Worm (Caenorhabditis elegans): ENCODE measurements around the gene rla-2.

Gene rla-2

DNA sequence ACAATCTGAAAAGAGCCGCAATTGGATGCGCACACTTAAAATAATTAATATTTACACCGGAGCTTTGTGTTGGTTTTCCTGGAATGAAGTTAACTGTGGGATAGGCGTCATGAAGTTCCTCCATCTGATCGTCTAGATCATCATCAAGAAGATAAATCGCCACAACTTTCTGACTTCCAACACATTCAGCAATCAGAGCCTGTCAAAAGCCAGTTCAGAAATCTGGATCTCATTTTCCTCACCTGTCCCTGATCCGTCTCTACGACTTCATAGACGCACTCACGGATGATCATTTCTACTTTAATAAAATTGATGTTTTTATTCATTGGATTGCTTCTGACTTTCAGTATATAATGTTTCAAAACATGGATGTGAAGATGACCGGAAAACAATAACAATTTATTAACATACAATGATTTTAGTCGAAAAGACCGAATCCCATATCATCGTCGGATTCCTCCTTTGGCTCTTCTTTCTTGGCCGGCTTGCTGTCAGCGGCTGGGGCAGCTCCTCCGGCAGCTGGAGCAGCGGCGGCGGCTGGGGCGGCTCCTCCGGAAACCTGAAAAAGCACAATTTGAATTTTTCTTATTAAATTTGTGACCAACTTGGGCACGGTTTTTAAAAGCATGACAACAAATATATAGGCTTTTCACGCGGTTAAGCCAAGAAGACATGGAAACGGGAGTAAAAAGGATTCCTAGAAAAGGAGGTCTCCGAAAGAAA is 804 bp downstream of the rla-2 start, which contains the start of gene agt-1 (continued):
- TF ChIP-seq hrde-1 (tag; optimal IDR thresholded peaks at IDR 0.05; ENCODE audit: borderline replicate concordance) = peak; percentile 33
- no peak for TF ChIP-seq ZK185.1 (tag; optimal IDR thresholded peaks at IDR 0.05; ENCODE audit: poor library complexity, severe bottlenecking)
- no peak for TF ChIP-seq dox-1 (GFP tag; IDR thresholded peaks at IDR 0.05)
- 0 out of 2 replicates have a peak, but pooled peaks have one; percentile 17 for TF ChIP-seq egl-44 (GFP tag; IDR thresholded peaks at IDR 0.05)
- no peak for TF ChIP-seq nfya-1 (tag; optimal IDR thresholded peaks at IDR 0.05; ENCODE audit: borderline replicate concordance, insufficient read depth)
- TF ChIP-seq zim-3 (tag; optimal IDR thresholded peaks at IDR 0.05) = no peak
- peak; percentile 39 for TF ChIP-seq lin-54 (GFP tag; optimal IDR thresholded peaks at IDR 0.05)
- TF ChIP-seq F22D6.2 (tag; optimal IDR thresholded peaks at IDR 0.05) = no peak
- no peak for TF ChIP-seq rpc-1 (optimal IDR thresholded peaks at IDR 0.05)
- no peak for TF ChIP-seq rpc-1 (tag; optimal IDR thresholded peaks at IDR 0.05)
- peak; percentile 60 for TF ChIP-seq pbrm-1 (GFP tag; IDR thresholded peaks at IDR 0.05)
- peak; percentile 87 for TF ChIP-seq ekl-4 (GFP tag; IDR thresholded peaks at IDR 0.05)
- TF ChIP-seq hsf-1 (GFP tag; IDR thresholded peaks at IDR 0.05) = peak; percentile 56
- no peak for TF ChIP-seq aptf-3 (GFP tag; IDR thresholded peaks at IDR 0.05)
- TF ChIP-seq dpff-1 (tag; optimal IDR thresholded peaks at IDR 0.05) = no peak
- TF ChIP-seq madf-10 (tag; optimal IDR thresholded peaks at IDR 0.05) = no peak
- peak; percentile 47 for TF ChIP-seq F33H1.4 (GFP tag; IDR thresholded peaks at IDR 0.05)
- TF ChIP-seq aptf-2 (GFP tag; conservative IDR thresholded peaks at IDR 0.05) = no peak
- no peak for TF ChIP-seq madf-8 (GFP tag; conservative IDR thresholded peaks at IDR 0.05)
- no peak for TF ChIP-seq snpc-1.1 (tag; optimal IDR thresholded peaks at IDR 0.05; ENCODE audit: insufficient read depth)
- no peak for TF ChIP-seq madf-3 (GFP tag; IDR thresholded peaks at IDR 0.05)
- TF ChIP-seq nfya-2 (GFP tag; IDR thresholded peaks at IDR 0.05) = no peak
- TF ChIP-seq ceh-100 (GFP tag; IDR thresholded peaks at IDR 0.05) = no peak
- TF ChIP-seq sea-2 (GFP tag; IDR thresholded peaks at IDR 0.05) = no peak
- TF ChIP-seq zfh-2 (GFP tag; conservative IDR thresholded peaks at IDR 0.05) = peak; percentile 84
- peak; percentile 42 for TF ChIP-seq ceh-79 (tag; optimal IDR thresholded peaks at IDR 0.05)
- TF ChIP-seq hlh-26 (GFP tag; conservative IDR thresholded peaks at IDR 0.05) = no peak
- no peak for TF ChIP-seq ztf-6 (GFP tag; IDR thresholded peaks at IDR 0.05)
- no peak for TF ChIP-seq let-607 (tag; optimal IDR thresholded peaks at IDR 0.05)
- no peak for TF ChIP-seq F52B5.7 (tag; optimal IDR thresholded peaks at IDR 0.05)
- TF ChIP-seq mcd-1 (GFP tag; IDR thresholded peaks at IDR 0.05) = peak; percentile 53; the same call in 1 of the 2 replicates
- TF ChIP-seq nhr-120 (GFP tag; IDR thresholded peaks at IDR 0.05) = no peak
- no peak for TF ChIP-seq D2030.7 (GFP tag; IDR thresholded peaks at IDR 0.05)
- TF ChIP-seq B0261.1 (tag; optimal IDR thresholded peaks at IDR 0.05) = no peak
- TF ChIP-seq unc-62 (GFP tag; optimal IDR thresholded peaks at IDR 0.05) = no peak
- no peak for TF ChIP-seq lir-1 (GFP tag; conservative IDR thresholded peaks at IDR 0.05)
- no peak for TF ChIP-seq sptf-2 (GFP tag; optimal IDR thresholded peaks at IDR 0.05)
- no peak for TF ChIP-seq nhr-90 (tag; optimal IDR thresholded peaks at IDR 0.05)
- TF ChIP-seq die-1 (tag; optimal IDR thresholded peaks at IDR 0.05) = no peak
- TF ChIP-seq unc-130 (GFP tag; optimal IDR thresholded peaks at IDR 0.05) = no peak
- no peak for TF ChIP-seq nhr-80 (tag; optimal IDR thresholded peaks at IDR 0.05)
- TF ChIP-seq F49E8.2 (tag; optimal IDR thresholded peaks at IDR 0.05; ENCODE audit: insufficient read depth) = no peak
- TF ChIP-seq Y53F4B.3 (GFP tag; IDR thresholded peaks at IDR 0.05) = no peak
- TF ChIP-seq somi-1 (GFP tag; optimal IDR thresholded peaks at IDR 0.05) = no peak
- peak; percentile 89 for TF ChIP-seq cebp-2 (GFP tag; IDR thresholded peaks at IDR 0.05)
- TF ChIP-seq F39B2.1 (GFP tag; IDR thresholded peaks at IDR 0.05) = no peak
- 0 out of 2 replicates have a peak, but pooled peaks have one; percentile 74 for TF ChIP-seq Y53G8AR.9 (GFP tag; conservative IDR thresholded peaks at IDR 0.05)
- peak; percentile 64 for TF ChIP-seq rcor-1 (GFP tag; IDR thresholded peaks at IDR 0.05)

Data from whole organism, young adult.